Fruit fly (Drosophila melanogaster): ENCODE results near the gene Taf12.

Taf12 gene

dm6 chr3R:11648356-11649355 is 30.8 kb downstream of the Taf12 start (continued):
- TF ChIP-seq Dref (GFP tag; IDR thresholded peaks at IDR 0.05): no peak
- TF ChIP-seq bab2 (GFP tag; optimal IDR thresholded peaks at IDR 0.05): no peak
- no peak for TF ChIP-seq CG3726 (GFP tag; IDR thresholded peaks at IDR 0.05)
- TF ChIP-seq CG7987 (GFP tag; optimal IDR thresholded peaks at IDR 0.05): no peak
- TF ChIP-seq kah (GFP tag; optimal IDR thresholded peaks at IDR 0.05): no peak
- no peak for TF ChIP-seq CG12104 (GFP tag; optimal IDR thresholded peaks at IDR 0.05)
- no peak for TF ChIP-seq CG31365 (tag; optimal IDR thresholded peaks at IDR 0.05)
- TF ChIP-seq CG11504 (tag; optimal IDR thresholded peaks at IDR 0.05): peak; percentile 26
- TF ChIP-seq Hey (tag; optimal IDR thresholded peaks at IDR 0.05): no peak
- TF ChIP-seq Pdp1 (GFP tag; optimal IDR thresholded peaks at IDR 0.05): peak in 1 of 2 experiments; percentile 25
- no peak for TF ChIP-seq CG8944 (GFP tag; optimal IDR thresholded peaks at IDR 0.05)
- TF ChIP-seq sens (GFP tag): peak; percentile 13
- no peak for TF ChIP-seq gce (GFP tag; IDR thresholded peaks at IDR 0.05)
- no peak for TF ChIP-seq nom (GFP tag; optimal IDR thresholded peaks at IDR 0.05)

- peak; percentile 51; the same call in 1 of the 3 replicates for TF ChIP-seq CG34422 (GFP tag; IDR thresholded peaks at IDR 0.05)
- TF ChIP-seq CG32532 (GFP tag; IDR thresholded peaks at IDR 0.05): no peak
- TF ChIP-seq CG7357 (GFP tag; IDR thresholded peaks at IDR 0.05): no peak
- 0 out of 2 replicates have a peak, but pooled peaks have one; percentile 31 for TF ChIP-seq hbn (GFP tag; IDR thresholded peaks at IDR 0.05; ENCODE audit: partially characterized antibody)
- TF ChIP-seq Blimp-1 (GFP tag; optimal IDR thresholded peaks at IDR 0.05): no peak
- 0 out of 4 replicates have a peak, but pooled peaks have one; percentile 74 for TF ChIP-seq chinmo (GFP tag; IDR thresholded peaks at IDR 0.05; ENCODE audit: partially characterized antibody)
- TF ChIP-seq H15 (GFP tag; IDR thresholded peaks at IDR 0.05): no peak
- TF ChIP-seq CG34376 (GFP tag; optimal IDR thresholded peaks at IDR 0.05): no peak
- TF ChIP-seq otp (GFP tag; IDR thresholded peaks at IDR 0.05): 0 out of 3 replicates have a peak, but pooled peaks have one; percentile 4
- peak in 1 of 2 experiments; percentile 73 for TF ChIP-seq bsh (GFP tag; optimal IDR thresholded peaks at IDR 0.05)
- peak; percentile 51 for TF ChIP-seq Deaf1 (tag; optimal IDR thresholded peaks at IDR 0.05)
- peak; percentile 71 for TF ChIP-seq CG3163 (GFP tag; optimal IDR thresholded peaks at IDR 0.05)
- peak; percentile 49 for TF ChIP-seq Med (GFP tag)
- TF ChIP-seq Drgx (GFP tag; IDR thresholded peaks at IDR 0.05): 0 out of 2 replicates have a peak, but pooled peaks have one; percentile 23
- TF ChIP-seq Bdp1 (GFP tag; optimal IDR thresholded peaks at IDR 0.05): no peak
- no peak for TF ChIP-seq repo (GFP tag; optimal IDR thresholded peaks at IDR 0.05)
- no peak for TF ChIP-seq slou (GFP tag; optimal IDR thresholded peaks at IDR 0.05)
- peak in 1 of 2 experiments; percentile 34 for TF ChIP-seq Trl (optimal IDR thresholded peaks at IDR 0.05)
- no peak for TF ChIP-seq Trl (GFP tag; optimal IDR thresholded peaks at IDR 0.05)
- TF ChIP-seq CG2199 (GFP tag; IDR thresholded peaks at IDR 0.05): 0 out of 3 replicates have a peak, but pooled peaks have one; percentile 42
- no peak for TF ChIP-seq hkb (optimal IDR thresholded peaks at IDR 0.05)
- TF ChIP-seq hkb (GFP tag; IDR thresholded peaks at IDR 0.05): no peak
- peak; percentile 98 for TF ChIP-seq nom (GFP tag; optimal IDR thresholded peaks at IDR 0.05)
- TF ChIP-seq CG13287 (GFP tag; IDR thresholded peaks at IDR 0.05; ENCODE audit: partially characterized antibody): peak; percentile 20; the same call in 1 of the 2 replicates
- TF ChIP-seq ATbp (GFP tag; optimal IDR thresholded peaks at IDR 0.05): peak; percentile 2
- TF ChIP-seq CG9437 (GFP tag; optimal IDR thresholded peaks at IDR 0.05): no peak
- TF ChIP-seq so (GFP tag; IDR thresholded peaks at IDR 0.05): no peak
- peak; percentile 62 for TF ChIP-seq sqz (GFP tag; optimal IDR thresholded peaks at IDR 0.05)
These were observed 32.7 kb downstream of the Taf12 start for dm6 chr3R:11646826-11647225.

Measured in whole organism, embryonic.